Worm (Caenorhabditis elegans) whole organism, L3 larva: ENCODE measurements around the gene lin-22.

Source experiments
- ceh-82 ChIP-seq: fragments of 150-350 bp; optimal IDR thresholded peaks from 2 replicates; lab custom pipeline; 2014; ENCODE audit warnings: missing biosample characterization, missing genetic modification characterization
- nfya-1 ChIP-seq: sonication (generic microtip); optimal IDR thresholded peaks from 2 replicates; lab custom pipeline; 2017; ENCODE audit warnings: missing genetic modification characterization, mild to moderate bottlenecking, missing compliant biosample characterization, antibody characterized with exemption, moderate library complexity; ENCODE audit not compliant: insufficient read depth
- nhr-77 ChIP-seq: fragments of 150-350 bp; optimal IDR thresholded peaks from 2 replicates; lab custom pipeline; 2014; ENCODE audit warnings: missing biosample characterization, missing genetic modification characterization

- TF ChIP-seq ceh-82 (tag; lab: Kevin White, UChicago): no peak
- TF ChIP-seq nfya-1 (tag; lab: Kevin White, UChicago): no peak
- TF ChIP-seq nhr-77 (tag; lab: Kevin White, UChicago): no peak
Measured at ce11 chrIV:3055320-3055719, 35.8 kb downstream of the lin-22 start.
